Fruit fly (Drosophila melanogaster): ENCODE measurements around the gene CG15880.

DNA sequence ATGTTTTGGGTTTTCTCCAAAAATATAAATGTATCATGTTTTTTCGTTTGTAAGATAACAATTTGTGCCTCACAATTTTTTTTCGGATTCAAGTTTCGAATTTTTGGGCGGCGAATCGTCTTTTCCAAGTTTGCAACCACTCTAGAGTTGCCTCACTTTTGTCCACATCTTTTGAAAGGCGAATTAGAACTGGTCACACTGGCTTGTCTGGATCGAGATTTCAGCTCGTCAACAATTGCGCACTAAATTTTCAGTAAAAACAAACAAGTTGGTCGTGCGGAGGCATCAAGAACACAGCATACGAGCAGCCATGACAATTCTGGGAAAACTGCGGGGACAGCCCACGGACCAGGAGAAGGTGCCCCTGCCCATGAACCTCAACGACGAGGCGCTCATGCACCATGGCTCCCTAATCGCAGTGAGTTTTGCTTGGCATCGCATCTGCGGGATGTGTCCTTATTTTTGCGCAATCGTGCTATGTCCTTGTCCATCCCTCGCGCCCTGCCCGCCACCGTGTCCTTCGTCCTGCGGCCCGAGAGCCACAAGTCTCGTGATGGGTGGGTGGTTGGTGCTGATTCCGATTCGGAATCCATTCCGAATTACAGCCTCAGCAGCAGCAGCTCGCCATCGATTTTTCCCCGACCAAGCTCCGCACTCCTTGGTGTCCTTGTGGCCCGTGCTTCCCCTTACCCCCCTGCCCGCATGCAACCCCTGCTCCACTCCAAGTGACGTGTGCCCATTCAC lies 3.7 kb upstream of the CG15880 start, which contains the start of gene CG3662:
- TF ChIP-seq Dll (optimal IDR thresholded peaks at IDR 0.05) (no peak), psq (optimal IDR thresholded peaks at IDR 0.05) (no peak)

Data from whole organism.